Fruit fly (Drosophila melanogaster) whole organism, prepupa: ENCODE data around the gene CAH2.
A peak's percentile ranks its signal among the peaks of the same experiment; 100 is the strongest.

ENCODE experiments used
- CG10631 ChIP-seq: fragments of 200-800 bp; sonication (Bioruptor generic); optimal IDR thresholded peaks from 2 replicates; lab custom pipeline; 2016; ENCODE audit warnings: missing biosample characterization, missing genetic modification characterization
- CG11294 ChIP-seq: fragments of 200-800 bp; sonication (Bioruptor generic); IDR thresholded peaks from 2 replicates; pipeline ENCODE4 v1.3.6; 2022; ENCODE audit warnings: missing biosample characterization, missing genetic modification characterization
- CG11762 ChIP-seq: fragments of 200-800 bp; sonication (Bioruptor generic); optimal IDR thresholded peaks from 3 replicates; lab custom pipeline; 2016; ENCODE audit warnings: missing biosample characterization, missing genetic modification characterization; ENCODE audit not compliant: insufficient read depth
- CG11902 ChIP-seq: fragments of 200-800 bp; sonication (Bioruptor generic); optimal IDR thresholded peaks from 3 replicates; lab custom pipeline; 2016; ENCODE audit warnings: missing biosample characterization, missing genetic modification characterization
- CG15336 ChIP-seq: fragments of 200-800 bp; sonication (Bioruptor generic); IDR thresholded peaks from 2 replicates; pipeline ENCODE4 v1.3.6; 2022; ENCODE audit warnings: missing biosample characterization, missing genetic modification characterization
- CG1621 ChIP-seq: fragments of 200-800 bp; sonication (Bioruptor generic); optimal IDR thresholded peaks from 3 replicates; lab custom pipeline; 2018; ENCODE audit warnings: missing biosample characterization, mild to moderate bottlenecking, missing genetic modification characterization
- CG16779 ChIP-seq: fragments of 200-800 bp; sonication (Bioruptor generic); optimal IDR thresholded peaks from 3 replicates; lab custom pipeline; 2017; ENCODE audit warnings: missing biosample characterization, mild to moderate bottlenecking, missing genetic modification characterization
- CG31627 ChIP-seq: fragments of 200-800 bp; sonication (Bioruptor generic); optimal IDR thresholded peaks from 3 replicates; lab custom pipeline; 2016; ENCODE audit warnings: missing biosample characterization, missing genetic modification characterization
- CG32006 ChIP-seq: fragments of 200-800 bp; sonication (Bioruptor generic); optimal IDR thresholded peaks from 3 replicates; lab custom pipeline; 2017; ENCODE audit warnings: missing biosample characterization, mild to moderate bottlenecking, missing genetic modification characterization
- CG34406 ChIP-seq: fragments of 200-800 bp; sonication (Bioruptor generic); optimal IDR thresholded peaks from 3 replicates; lab custom pipeline; 2016; ENCODE audit warnings: missing biosample characterization, missing genetic modification characterization
- CG3919 ChIP-seq: fragments of 200-800 bp; sonication (Bioruptor generic); optimal IDR thresholded peaks from 3 replicates; lab custom pipeline; 2016; ENCODE audit warnings: missing biosample characterization, missing genetic modification characterization
- CG4318 ChIP-seq: fragments of 200-800 bp; sonication (Bioruptor generic); optimal IDR thresholded peaks from 3 replicates; lab custom pipeline; 2017; ENCODE audit warnings: missing biosample characterization, mild to moderate bottlenecking, missing genetic modification characterization
- CG6163 ChIP-seq: fragments of 200-800 bp; sonication (Bioruptor generic); IDR thresholded peaks from 3 replicates; pipeline ENCODE4 v1.3.6; 2022; ENCODE audit warnings: missing biosample characterization, missing genetic modification characterization
- CG6276 ChIP-seq: fragments of 200-800 bp; sonication (Bioruptor generic); optimal IDR thresholded peaks from 2 replicates; lab custom pipeline; 2017; ENCODE audit warnings: missing biosample characterization, mild to moderate bottlenecking, missing genetic modification characterization
- CG6808 ChIP-seq: fragments of 200-800 bp; sonication (Bioruptor generic); optimal IDR thresholded peaks from 3 replicates; lab custom pipeline; 2017; ENCODE audit warnings: missing biosample characterization, missing genetic modification characterization, mild to moderate bottlenecking, moderate library complexity, missing genetic modification reagents
- CG6854 ChIP-seq: fragments of 200-800 bp; sonication (Bioruptor generic); optimal IDR thresholded peaks from 2 replicates; lab custom pipeline; 2017; ENCODE audit warnings: missing biosample characterization, mild to moderate bottlenecking, missing genetic modification characterization
- CG7368 ChIP-seq: fragments of 200-800 bp; sonication (Bioruptor generic); optimal IDR thresholded peaks from 3 replicates; lab custom pipeline; 2016; ENCODE audit warnings: missing biosample characterization, missing genetic modification characterization
- CG8119 ChIP-seq: fragments of 200-800 bp; sonication (Bioruptor generic); IDR thresholded peaks from 3 replicates; pipeline ENCODE4 v1.3.6; 2022; ENCODE audit warnings: missing biosample characterization, missing genetic modification characterization
- CG8632 ChIP-seq: fragments of 200-800 bp; sonication (Bioruptor generic); optimal IDR thresholded peaks from 3 replicates; lab custom pipeline; 2016; ENCODE audit warnings: missing biosample characterization, missing genetic modification characterization
- CG9139 ChIP-seq: fragments of 200-800 bp; sonication (Bioruptor generic); optimal IDR thresholded peaks from 3 replicates; lab custom pipeline; 2017; ENCODE audit warnings: missing biosample characterization, mild to moderate bottlenecking, missing genetic modification characterization
- Eip75B ChIP-seq: fragments of 200-800 bp; sonication (Bioruptor generic); optimal IDR thresholded peaks from 3 replicates; lab custom pipeline; 2016; ENCODE audit warnings: missing biosample characterization, missing genetic modification characterization
- Gug ChIP-seq: fragments of 200-800 bp; sonication (Bioruptor generic); IDR thresholded peaks from 2 replicates; pipeline ENCODE4 v1.3.6; 2022; ENCODE audit warnings: missing biosample characterization, missing genetic modification characterization
- Hr39 ChIP-seq: fragments of 200-800 bp; sonication (Bioruptor generic); optimal IDR thresholded peaks from 2 replicates; lab custom pipeline; 2016; ENCODE audit warnings: missing biosample characterization, missing genetic modification characterization
- Hr4 ChIP-seq: fragments of 200-800 bp; sonication (Bioruptor generic); optimal IDR thresholded peaks from 3 replicates; lab custom pipeline; 2016; ENCODE audit warnings: missing biosample characterization, missing genetic modification characterization
- OdsH ChIP-seq: fragments of 200-800 bp; sonication (Bioruptor generic); optimal IDR thresholded peaks from 3 replicates; lab custom pipeline; 2016; ENCODE audit warnings: missing biosample characterization, missing genetic modification characterization
- Sox102F ChIP-seq: fragments of 200-800 bp; sonication (Bioruptor generic); optimal IDR thresholded peaks from 2 replicates; lab custom pipeline; 2016; ENCODE audit warnings: missing biosample characterization, mild to moderate bottlenecking, missing genetic modification characterization
- achi ChIP-seq: fragments of 200-800 bp; sonication (Bioruptor generic); optimal IDR thresholded peaks from 3 replicates; lab custom pipeline; 2016; ENCODE audit warnings: missing biosample characterization, missing genetic modification characterization
- eg ChIP-seq: fragments of 200-800 bp; sonication (Bioruptor generic); IDR thresholded peaks from 3 replicates; pipeline ENCODE4 v1.3.6; 2022; ENCODE audit warnings: missing biosample characterization, missing genetic modification characterization
- esn ChIP-seq: fragments of 200-800 bp; sonication (Bioruptor generic); optimal IDR thresholded peaks from 2 replicates; lab custom pipeline; 2016; ENCODE audit warnings: missing biosample characterization, mild to moderate bottlenecking, missing genetic modification characterization, moderate library complexity
- fd59A ChIP-seq: fragments of 200-800 bp; sonication (Bioruptor generic); optimal IDR thresholded peaks from 2 replicates; lab custom pipeline; 2017; ENCODE audit warnings: missing biosample characterization, mild to moderate bottlenecking, missing genetic modification characterization, missing genetic modification reagents
- fd85E ChIP-seq: fragments of 200-800 bp; sonication (Bioruptor generic); optimal IDR thresholded peaks from 3 replicates; lab custom pipeline; 2016; ENCODE audit warnings: missing biosample characterization, missing genetic modification characterization
- net ChIP-seq: fragments of 200-800 bp; sonication (Bioruptor generic); optimal IDR thresholded peaks from 3 replicates; lab custom pipeline; 2016; ENCODE audit warnings: missing biosample characterization, missing genetic modification characterization
- pdm3 ChIP-seq: fragments of 200-800 bp; sonication (Bioruptor generic); optimal IDR thresholded peaks from 3 replicates; lab custom pipeline; 2016; ENCODE audit warnings: missing biosample characterization, missing genetic modification characterization
- salr ChIP-seq, 2 experiments: fragments of 200-800 bp; sonication (Bioruptor generic); optimal IDR thresholded peaks; 3 replicates each; lab custom pipeline; 2016 to 2018; ENCODE audit warnings: missing biosample characterization in 2 of 2, missing genetic modification characterization in 2 of 2, mild to moderate bottlenecking in 1 of 2
- spab ChIP-seq: fragments of 200-800 bp; sonication (Bioruptor generic); optimal IDR thresholded peaks from 2 replicates; lab custom pipeline; 2017; ENCODE audit warnings: missing biosample characterization, mild to moderate bottlenecking, missing genetic modification characterization, missing genetic modification reagents
- ss ChIP-seq, 2 experiments: fragments of 200-800 bp; sonication (Bioruptor generic); optimal IDR thresholded peaks; 2 replicates in 1 of 2; 3 replicates in 1 of 2; lab custom pipeline; 2017 to 2018; ENCODE audit warnings: mild to moderate bottlenecking in 2 of 2, missing biosample characterization in 2 of 2, missing genetic modification characterization in 2 of 2, moderate library complexity in 1 of 2
- svp ChIP-seq: fragments of 200-800 bp; sonication (Bioruptor generic); peaks from one replicate; lab custom pipeline; 2016; ENCODE audit warnings: missing biosample characterization, missing genetic modification characterization
- topi ChIP-seq: fragments of 200-800 bp; sonication (Bioruptor generic); optimal IDR thresholded peaks from 3 replicates; lab custom pipeline; 2016; ENCODE audit warnings: missing biosample characterization, missing genetic modification characterization
- vri ChIP-seq: fragments of 200-800 bp; sonication (Bioruptor generic); optimal IDR thresholded peaks from 3 replicates; lab custom pipeline; 2016; ENCODE audit warnings: missing biosample characterization, mild to moderate bottlenecking, missing genetic modification characterization

CAH2 gene

DNA sequence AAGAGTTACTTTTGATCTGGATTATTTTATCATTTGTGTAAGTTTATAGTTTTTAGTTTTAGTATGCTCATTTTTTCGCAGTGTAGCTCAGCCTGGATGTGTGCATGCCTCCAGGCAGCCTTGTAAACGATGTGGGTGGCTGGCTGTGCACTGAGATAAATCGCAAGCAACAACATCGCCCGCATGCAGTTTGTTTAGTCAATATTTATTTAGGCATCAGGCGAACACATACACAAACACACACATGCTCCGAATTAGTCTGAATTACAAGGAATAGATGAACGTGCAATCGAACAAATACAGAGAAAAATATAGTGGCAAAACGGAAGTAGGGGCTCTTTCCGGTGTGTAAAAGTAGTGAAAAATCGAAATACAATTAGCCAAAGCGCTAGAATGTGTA, 14.3 kb upstream of the CAH2 start:
- TF ChIP-seq Gug (no peak), CG32006 (GFP tag; lab: Kevin White, UChicago) (no peak), CG15336 (GFP tag; lab: Robert Waterston, UW) (no peak), CG16779 (tag; lab: Kevin White, UChicago) (no peak), CG8119 (GFP tag; lab: Robert Waterston, UW) (no peak), Hr39 (GFP tag; lab: Kevin White, UChicago) (no peak), CG6854 (GFP tag; lab: Kevin White, UChicago) (no peak), esn (GFP tag; lab: Kevin White, UChicago) (no peak), spab (GFP tag; lab: Kevin White, UChicago) (no peak), CG1621 (no peak), pdm3 (GFP tag; lab: Kevin White, UChicago) (no peak), ss (GFP tag; optimal IDR thresholded peaks at IDR 0.05; lab: Kevin White, UChicago) (no peak), fd85E (GFP tag; lab: Kevin White, UChicago) (no peak), CG11902 (no peak), CG8632 (GFP tag; lab: Kevin White, UChicago) (no peak), svp (no peak), Hr4 (GFP tag; lab: Kevin White, UChicago) (no peak), achi (GFP tag; lab: Kevin White, UChicago) (no peak)

DNA sequence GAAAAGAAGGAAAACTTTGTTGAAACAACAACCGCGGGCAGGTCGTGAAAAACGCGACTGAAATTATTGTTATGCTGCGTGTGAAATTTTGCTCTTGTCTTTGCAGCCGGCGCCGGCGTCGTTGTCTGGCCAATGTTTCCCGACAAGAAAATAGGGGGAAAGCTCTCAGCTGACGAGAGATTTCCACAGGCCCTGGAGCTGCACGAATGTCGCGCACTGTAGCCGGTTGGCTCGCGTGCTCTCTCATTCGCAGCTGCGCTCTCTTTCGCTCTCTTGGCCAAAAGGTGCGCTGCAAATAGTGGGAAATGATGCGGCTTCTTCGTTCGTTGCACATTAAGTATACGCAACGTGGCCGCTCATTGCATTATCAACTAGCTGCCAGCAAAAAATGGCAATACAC, 13.7 kb upstream of the CAH2 start, which contains the start of gene CG9760:
TSS of gene CG9760 (minus strand) at position 43 of the 400 bp plus-strand sequence.
- no peak for TF ChIP-seq CG15336 (GFP tag; lab: Robert Waterston, UW)
- TF ChIP-seq CG11902, result no peak
- TF ChIP-seq CG16779 (tag; lab: Kevin White, UChicago), result no peak
- peak; percentile 28 for TF ChIP-seq net (GFP tag; lab: Kevin White, UChicago)
- TF ChIP-seq achi (GFP tag; lab: Kevin White, UChicago), result no peak
- peak; percentile 49; the same call in 1 of the 3 replicates for TF ChIP-seq CG6163 (GFP tag; lab: Robert Waterston, UW)
- no peak for TF ChIP-seq CG34406 (GFP tag; lab: Kevin White, UChicago)
- no peak for TF ChIP-seq fd85E (GFP tag; lab: Kevin White, UChicago)
- TF ChIP-seq fd59A (GFP tag; lab: Kevin White, UChicago), result no peak
- TF ChIP-seq CG6276, result peak; percentile 12
- TF ChIP-seq eg (GFP tag; lab: Robert Waterston, UW), result peak; percentile 74
- no peak for TF ChIP-seq CG6808 (GFP tag; lab: Kevin White, UChicago)
- TF ChIP-seq esn (GFP tag; lab: Kevin White, UChicago), result no peak
- TF ChIP-seq CG6854 (GFP tag; lab: Kevin White, UChicago), result no peak
- peak; percentile 14 for TF ChIP-seq CG32006 (GFP tag; lab: Kevin White, UChicago)
- no peak for TF ChIP-seq CG3919 (GFP tag; lab: Kevin White, UChicago)
- no peak for TF ChIP-seq pdm3 (GFP tag; lab: Kevin White, UChicago)
- TF ChIP-seq CG7368 (GFP tag; lab: Kevin White, UChicago), result no peak
- TF ChIP-seq OdsH (GFP tag; lab: Kevin White, UChicago), result peak; percentile 7
- TF ChIP-seq CG4318, result no peak
- TF ChIP-seq Sox102F (GFP tag; lab: Kevin White, UChicago), result no peak
- no peak for TF ChIP-seq spab (GFP tag; lab: Kevin White, UChicago)
- no peak for TF ChIP-seq Eip75B (GFP tag; lab: Kevin White, UChicago)
- TF ChIP-seq topi (GFP tag; lab: Kevin White, UChicago), result no peak
- no peak for TF ChIP-seq CG9139 (GFP tag; lab: Kevin White, UChicago)
- TF ChIP-seq CG11762 (GFP tag; lab: Kevin White, UChicago), result no peak
- TF ChIP-seq CG11294 (GFP tag; lab: Robert Waterston, UW), result 0 out of 2 replicates have a peak, but pooled peaks have one; percentile 13
- no peak for TF ChIP-seq CG31627 (GFP tag; lab: Kevin White, UChicago)
- peak; percentile 6 for TF ChIP-seq svp
- no peak for TF ChIP-seq salr (GFP tag; optimal IDR thresholded peaks at IDR 0.05; lab: Kevin White, UChicago)
- TF ChIP-seq vri (GFP tag; lab: Kevin White, UChicago), result no peak
- no peak for TF ChIP-seq CG10631 (GFP tag; lab: Kevin White, UChicago)
